Worm (Caenorhabditis elegans): Measurements from ENCODE around the gene kin-15.
"Not testable (repeated sequence)": the region's sequence is repeated elsewhere in the genome, so short reads cannot be mapped to it uniquely, and the experiment has no call there.

The kin-15 gene

ce11 chrII:9452172-9452571, 18.7 kb upstream of the kin-15 start, which contains the start of gene R09D1.12:
Gene R09D1.12 (minus strand): TSS chrII:9452272.
- TF ChIP-seq alr-1 (tag; optimal IDR thresholded peaks at IDR 0.05); lin-13 (GFP tag; optimal IDR thresholded peaks at IDR 0.05); unc-55 (GFP tag; optimal IDR thresholded peaks at IDR 0.05): not testable (repeated sequence)

- TF ChIP-seq lsy-2 (tag; optimal IDR thresholded peaks at IDR 0.05) (no peak), ceh-16 (tag; optimal IDR thresholded peaks at IDR 0.05) (no peak), elt-3 (tag; optimal IDR thresholded peaks at IDR 0.05) (no peak), ztf-4 (tag; optimal IDR thresholded peaks at IDR 0.05) (no peak), aly-2 (tag; optimal IDR thresholded peaks at IDR 0.05) (no peak), sem-4 (tag; optimal IDR thresholded peaks at IDR 0.05) (no peak), nhr-77 (tag; optimal IDR thresholded peaks at IDR 0.05) (no peak), lin-11 (tag; optimal IDR thresholded peaks at IDR 0.05) (no peak), sma-3 (GFP tag; optimal IDR thresholded peaks at IDR 0.05) (no peak)
Observed at ce11 chrII:9447965-9448364, 14.5 kb upstream of the kin-15 start, which contains the start of gene chil-18. Gene chil-18 (plus strand): TSS chrII:9448265.

DNA sequence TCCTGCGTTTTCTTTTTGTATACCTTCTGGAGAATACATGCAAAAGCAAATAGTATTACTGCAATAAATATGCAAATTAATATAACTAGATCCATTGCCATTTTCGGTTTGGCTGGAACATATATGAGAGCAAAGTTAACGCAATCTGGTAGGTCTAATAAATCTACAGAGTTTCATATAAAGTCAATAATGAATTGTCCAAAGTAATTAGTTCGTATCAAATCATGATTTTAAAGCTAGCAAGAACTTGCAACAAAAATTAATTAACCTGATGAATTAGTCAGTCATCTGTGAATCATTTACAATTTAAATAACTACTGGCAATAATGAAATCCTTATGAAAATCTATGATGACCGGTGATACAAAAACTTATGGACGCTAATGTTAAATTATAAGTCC, 11.9 kb upstream of the kin-15 start, which contains the start of gene R09D1.13:
Gene R09D1.13, minus strand, starts transcription at position 101 of the 400 bp plus-strand sequence.
- TF ChIP-seq lsy-2 (tag; optimal IDR thresholded peaks at IDR 0.05) (no peak), R02D3.7 (tag; optimal IDR thresholded peaks at IDR 0.05) (no peak), elt-3 (tag; optimal IDR thresholded peaks at IDR 0.05) (no peak), nhr-129 (tag; optimal IDR thresholded peaks at IDR 0.05) (no peak), ceh-16 (tag; optimal IDR thresholded peaks at IDR 0.05) (no peak), ztf-11 (tag; optimal IDR thresholded peaks at IDR 0.05) (no peak), nhr-25 (tag; optimal IDR thresholded peaks at IDR 0.05) (no peak), egl-27 (tag; optimal IDR thresholded peaks at IDR 0.05) (no peak), nhr-12 (tag; optimal IDR thresholded peaks at IDR 0.05) (no peak), elt-1 (tag; optimal IDR thresholded peaks at IDR 0.05) (no peak), sma-3 (GFP tag; optimal IDR thresholded peaks at IDR 0.05) (no peak), ZK546.5 (tag; optimal IDR thresholded peaks at IDR 0.05) (no peak), lin-13 (GFP tag; optimal IDR thresholded peaks at IDR 0.05) (no peak), ztf-4 (tag; optimal IDR thresholded peaks at IDR 0.05) (no peak), skn-1 (tag; optimal IDR thresholded peaks at IDR 0.05) (no peak), unc-55 (GFP tag; optimal IDR thresholded peaks at IDR 0.05) (no peak), ztf-1 (GFP tag; conservative IDR thresholded peaks at IDR 0.05) (no peak), fos-1 (tag; optimal IDR thresholded peaks at IDR 0.05) (no peak)

ce11 chrII:9443522-9443921, 10.0 kb upstream of the kin-15 start, which contains the start of gene chil-15:
Gene chil-15 (minus strand): TSS chrII:9443622.
- TF ChIP-seq snpc-4 (tag; optimal IDR thresholded peaks at IDR 0.05) (no peak), alr-1 (tag; optimal IDR thresholded peaks at IDR 0.05) (no peak), elt-1 (tag; optimal IDR thresholded peaks at IDR 0.05) (no peak), skn-1 (tag; optimal IDR thresholded peaks at IDR 0.05) (no peak), lin-39 (tag; optimal IDR thresholded peaks at IDR 0.05) (no peak), lin-11 (tag; optimal IDR thresholded peaks at IDR 0.05) (no peak), fos-1 (tag; optimal IDR thresholded peaks at IDR 0.05) (no peak), elt-3 (tag; optimal IDR thresholded peaks at IDR 0.05) (no peak), ZK546.5 (tag; optimal IDR thresholded peaks at IDR 0.05) (no peak), peb-1 (tag; optimal IDR thresholded peaks at IDR 0.05) (no peak), nhr-11 (tag; optimal IDR thresholded peaks at IDR 0.05) (no peak), ceh-82 (tag; optimal IDR thresholded peaks at IDR 0.05) (no peak), zag-1 (tag; optimal IDR thresholded peaks at IDR 0.05) (no peak), nhr-237 (tag; optimal IDR thresholded peaks at IDR 0.05) (no peak), ama-1 (optimal IDR thresholded peaks at IDR 0.05) (no peak), C34F6.9 (tag; optimal IDR thresholded peaks at IDR 0.05) (no peak)

- TF ChIP-seq lin-11 (tag; optimal IDR thresholded peaks at IDR 0.05) (no peak), ama-1 (optimal IDR thresholded peaks at IDR 0.05) (no peak), lin-13 (GFP tag; optimal IDR thresholded peaks at IDR 0.05) (no peak), nhr-77 (tag; optimal IDR thresholded peaks at IDR 0.05) (no peak), ceh-16 (tag; optimal IDR thresholded peaks at IDR 0.05) (no peak), nhr-11 (tag; optimal IDR thresholded peaks at IDR 0.05) (no peak), crh-2 (tag; optimal IDR thresholded peaks at IDR 0.05) (no peak), elt-3 (tag; optimal IDR thresholded peaks at IDR 0.05) (no peak), nhr-129 (tag; optimal IDR thresholded peaks at IDR 0.05) (no peak), C34F6.9 (tag; optimal IDR thresholded peaks at IDR 0.05) (no peak), snpc-4 (tag; optimal IDR thresholded peaks at IDR 0.05) (no peak), peb-1 (tag; optimal IDR thresholded peaks at IDR 0.05) (no peak), sma-9 (GFP tag; optimal IDR thresholded peaks at IDR 0.05) (no peak), sma-9 (tag; optimal IDR thresholded peaks at IDR 0.05) (no peak)
Observed at ce11 chrII:9441838-9442237, 8.3 kb upstream of the kin-15 start, which contains the start of gene chil-16. Gene chil-16 (minus strand): TSS chrII:9441938.
